Worm (Caenorhabditis elegans): ENCODE data around the gene M176.9.

DNA sequence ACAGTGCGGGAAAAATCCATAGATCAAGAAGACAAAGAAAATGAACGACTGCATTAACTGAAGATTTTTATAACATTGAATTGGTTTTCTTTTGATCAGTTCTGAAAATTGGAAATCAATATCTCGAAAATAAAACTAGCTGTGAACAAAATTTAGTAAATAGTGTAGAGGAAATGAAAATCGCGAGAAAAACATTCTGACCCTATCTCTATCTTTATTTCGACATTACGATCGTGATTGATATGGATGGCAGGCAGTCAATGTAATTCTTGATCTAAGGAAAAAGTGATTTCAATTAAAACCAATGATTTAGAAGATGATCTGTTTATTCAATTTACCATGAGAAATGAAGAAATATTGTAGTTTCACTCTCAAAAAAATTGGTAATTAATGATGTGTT is 24.6 kb upstream of the M176.9 start, which contains the start of gene kin-16:
- TF ChIP-seq ref-1 (GFP tag; conservative IDR thresholded peaks at IDR 0.05) (no peak), tab-1 (GFP tag; IDR thresholded peaks at IDR 0.05) (no peak), flt-1 (GFP tag; IDR thresholded peaks at IDR 0.05) (no peak), klf-2 (GFP tag; conservative IDR thresholded peaks at IDR 0.05) (no peak)
